Fruit fly (Drosophila melanogaster) whole organism, prepupa: ENCODE data around the gene Spn.
A peak's percentile ranks its signal among the peaks of the same experiment; 100 is the strongest.

Experiments
- CG11902 ChIP-seq: fragments of 200-800 bp; sonication (Bioruptor generic); optimal IDR thresholded peaks from 3 replicates; lab custom pipeline; 2016; ENCODE audit warnings: missing biosample characterization, missing genetic modification characterization
- CG1621 ChIP-seq: fragments of 200-800 bp; sonication (Bioruptor generic); optimal IDR thresholded peaks from 3 replicates; lab custom pipeline; 2018; ENCODE audit warnings: missing biosample characterization, mild to moderate bottlenecking, missing genetic modification characterization
- CG3032 ChIP-seq: fragments of 200-800 bp; optimal IDR thresholded peaks from 2 replicates; lab custom pipeline; 2019; ENCODE audit warnings: missing biosample characterization, mild to moderate bottlenecking, missing genetic modification characterization, moderate library complexity
- CG34406 ChIP-seq: fragments of 200-800 bp; sonication (Bioruptor generic); optimal IDR thresholded peaks from 3 replicates; lab custom pipeline; 2016; ENCODE audit warnings: missing biosample characterization, missing genetic modification characterization
- CG6854 ChIP-seq: fragments of 200-800 bp; sonication (Bioruptor generic); optimal IDR thresholded peaks from 2 replicates; lab custom pipeline; 2017; ENCODE audit warnings: missing biosample characterization, mild to moderate bottlenecking, missing genetic modification characterization
- CG8119 ChIP-seq: fragments of 200-800 bp; sonication (Bioruptor generic); IDR thresholded peaks from 3 replicates; pipeline ENCODE4 v1.3.6; 2022; ENCODE audit warnings: missing biosample characterization, missing genetic modification characterization
- Sox102F ChIP-seq: fragments of 200-800 bp; sonication (Bioruptor generic); optimal IDR thresholded peaks from 2 replicates; lab custom pipeline; 2016; ENCODE audit warnings: missing biosample characterization, mild to moderate bottlenecking, missing genetic modification characterization
- fd59A ChIP-seq: fragments of 200-800 bp; sonication (Bioruptor generic); optimal IDR thresholded peaks from 2 replicates; lab custom pipeline; 2017; ENCODE audit warnings: missing biosample characterization, mild to moderate bottlenecking, missing genetic modification characterization, missing genetic modification reagents
- fd85E ChIP-seq: fragments of 200-800 bp; sonication (Bioruptor generic); optimal IDR thresholded peaks from 3 replicates; lab custom pipeline; 2016; ENCODE audit warnings: missing biosample characterization, missing genetic modification characterization
- svp ChIP-seq: fragments of 200-800 bp; sonication (Bioruptor generic); peaks from one replicate; lab custom pipeline; 2016; ENCODE audit warnings: missing biosample characterization, missing genetic modification characterization

DNA sequence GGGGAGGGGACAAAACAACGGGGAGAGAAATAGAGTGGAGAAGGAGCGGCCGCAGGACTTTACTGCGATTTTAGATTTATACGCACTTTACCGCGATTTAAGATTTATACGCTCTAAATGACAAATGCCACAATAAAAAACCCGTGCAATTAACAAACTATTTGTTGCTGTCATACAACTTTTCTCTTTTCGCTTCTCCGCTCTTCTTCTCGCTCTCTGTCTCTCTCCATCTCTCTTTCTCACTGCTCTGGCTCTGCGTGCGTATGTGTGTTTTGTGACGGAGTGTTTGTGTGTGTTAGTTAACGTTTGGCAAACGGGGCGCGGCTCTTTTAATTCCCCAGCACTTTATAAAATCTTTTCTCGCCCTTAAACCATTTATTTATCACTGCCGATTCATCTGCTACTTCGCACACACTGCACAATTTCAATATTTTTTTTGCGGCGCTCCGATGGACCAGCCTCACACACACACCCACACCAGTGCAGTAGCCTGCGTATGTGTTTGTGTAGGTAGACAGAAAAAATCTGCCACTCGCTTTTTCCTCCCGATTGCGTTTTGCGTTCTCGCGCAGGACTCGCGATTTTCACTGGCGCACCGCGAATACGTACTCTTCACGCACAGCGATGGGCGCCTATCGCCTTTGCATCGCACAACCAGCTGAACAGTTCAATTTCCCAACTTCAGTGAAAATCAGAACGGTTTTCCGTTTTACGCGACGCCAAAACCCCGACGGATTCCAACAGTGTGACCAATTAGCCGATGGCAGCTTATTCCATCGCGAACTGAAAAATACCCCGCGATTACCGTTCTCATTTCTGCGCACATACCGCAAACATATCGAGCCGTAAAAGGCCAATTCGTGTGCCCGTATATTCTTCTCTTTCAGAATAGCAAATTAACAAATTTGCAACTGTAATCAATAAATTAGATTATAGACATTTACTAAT lies 32.0 kb upstream of the Spn start, which contains the start of gene msn:
- TF ChIP-seq fd85E (GFP tag; lab: Kevin White, UChicago) (peak; percentile 22), svp (peak; percentile 78), fd59A (GFP tag; lab: Kevin White, UChicago) (no peak), CG3032 (tag; lab: Kevin White, UChicago) (no peak), CG11902 (GFP tag; lab: Kevin White, UChicago) (no peak), CG8119 (no peak), CG1621 (peak; percentile 77), Sox102F (GFP tag; lab: Kevin White, UChicago) (peak; percentile 51), CG6854 (GFP tag; lab: Kevin White, UChicago) (peak; percentile 86), CG34406 (GFP tag; lab: Kevin White, UChicago) (no peak)
